Worm (Caenorhabditis elegans) whole organism, L4 larva: ENCODE measurements around the gene F52D2.6.

ENCODE experiments used
- T20F7.1 ChIP-seq: fragments of 200-800 bp; sonication (Bioruptor generic); optimal IDR thresholded peaks from 2 replicates; lab custom pipeline; 2018; ENCODE audit warnings: mild to moderate bottlenecking, missing genetic modification characterization, missing compliant biosample characterization
- Y105C5A.15 ChIP-seq: fragments of 200-800 bp; sonication (Bioruptor generic); IDR thresholded peaks from 2 replicates; pipeline ENCODE4 v1.3.6; 2022; ENCODE audit warnings: missing genetic modification characterization, missing compliant biosample characterization
- aha-1 ChIP-seq: fragments of 150-350 bp; peaks from one replicate; lab custom pipeline; 2014; ENCODE audit warnings: missing biosample characterization, missing genetic modification characterization
- daf-16 ChIP-seq, 3 experiments: sonication (generic microtip); optimal IDR thresholded peaks; 2 replicates each; lab custom pipeline; 2016 to 2017; ENCODE audit warnings: missing genetic modification characterization in 3 of 3, missing genetic modification reagents in 3 of 3, mild to moderate bottlenecking in 2 of 3, missing compliant biosample characterization in 2 of 3, missing biosample characterization in 1 of 3, moderate library complexity in 1 of 3
- dmd-6 ChIP-seq: fragments of 200-800 bp; sonication (Bioruptor generic); IDR thresholded peaks from 2 replicates; pipeline ENCODE4 v1.3.6; 2022; ENCODE audit warnings: missing genetic modification reagents, missing genetic modification characterization, missing compliant biosample characterization
- duxl-1 ChIP-seq: sonication (generic microtip); optimal IDR thresholded peaks from 2 replicates; lab custom pipeline; 2016; ENCODE audit warnings: mild to moderate bottlenecking, missing genetic modification characterization, moderate library complexity, missing compliant biosample characterization; ENCODE audit not compliant: poor library complexity
- dve-1 ChIP-seq: sonication (generic microtip); optimal IDR thresholded peaks from 2 replicates; lab custom pipeline; 2017; ENCODE audit warnings: antibody characterized with exemption, mild to moderate bottlenecking, missing genetic modification characterization, missing compliant biosample characterization; ENCODE audit not compliant: insufficient read depth
- hif-1 ChIP-seq, 2 experiments: sonication (generic microtip); optimal IDR thresholded peaks; 2 replicates each; lab custom pipeline; 2016 to 2017; ENCODE audit warnings: missing compliant biosample characterization in 2 of 2, missing genetic modification characterization in 2 of 2, missing genetic modification reagents in 2 of 2, missing genotype in 2 of 2, mild to moderate bottlenecking in 1 of 2
- hlh-11 ChIP-seq: fragments of 200-800 bp; sonication (Bioruptor generic); optimal IDR thresholded peaks from 2 replicates; lab custom pipeline; 2018; ENCODE audit warnings: mild to moderate bottlenecking, missing genetic modification characterization, missing compliant biosample characterization
- hlh-30 ChIP-seq: sonication (generic microtip); optimal IDR thresholded peaks from 2 replicates; lab custom pipeline; 2017; ENCODE audit warnings: antibody characterized with exemption, mild to moderate bottlenecking, missing genetic modification characterization, missing compliant biosample characterization; ENCODE audit not compliant: insufficient read depth
- lin-1 ChIP-seq: fragments of 200-800 bp; sonication (Bioruptor generic); IDR thresholded peaks from 2 replicates; pipeline ENCODE4 v1.3.6; 2022; ENCODE audit warnings: missing genetic modification reagents, missing genetic modification characterization, missing compliant biosample characterization
- lin-15B ChIP-seq: fragments of 150-350 bp; sonication (generic microtip); optimal IDR thresholded peaks from 3 replicates; lab custom pipeline; 2014; ENCODE audit warnings: missing biosample characterization, missing genetic modification characterization
- lin-39 ChIP-seq: fragments of 150-350 bp; optimal IDR thresholded peaks from 2 replicates; lab custom pipeline; 2014; ENCODE audit warnings: missing biosample characterization, missing genetic modification reagents, missing genetic modification characterization
- lsy-2 ChIP-seq, 2 experiments: fragments of 150-350 bp in 1 of 2; sonication (generic microtip) in 1 of 2; optimal IDR thresholded peaks; 2 replicates each; lab custom pipeline; 2014 to 2017; ENCODE audit warnings: missing biosample characterization in 2 of 2, missing genetic modification characterization in 2 of 2
- mep-1 ChIP-seq: fragments of 150-350 bp; sonication (generic microtip); optimal IDR thresholded peaks from 3 replicates; lab custom pipeline; 2014; ENCODE audit warnings: missing biosample characterization, missing genetic modification characterization
- mes-2 ChIP-seq: sonication (generic microtip); optimal IDR thresholded peaks from 2 replicates; lab custom pipeline; 2016; ENCODE audit warnings: missing genotype, mild to moderate bottlenecking, missing genetic modification characterization, missing compliant biosample characterization; ENCODE audit not compliant: poor library complexity, severe bottlenecking
- nhr-11 ChIP-seq: fragments of 150-350 bp; optimal IDR thresholded peaks from 2 replicates; lab custom pipeline; 2014; ENCODE audit warnings: missing biosample characterization, missing genetic modification characterization
- nhr-237 ChIP-seq: sonication (generic microtip); optimal IDR thresholded peaks from 2 replicates; lab custom pipeline; 2017; ENCODE audit warnings: missing biosample characterization, missing genetic modification characterization
- nhr-28 ChIP-seq: fragments of 150-350 bp; optimal IDR thresholded peaks from 2 replicates; lab custom pipeline; 2014; ENCODE audit warnings: missing biosample characterization, missing genetic modification characterization
- nhr-41 ChIP-seq: fragments of 200-800 bp; sonication (Bioruptor generic); IDR thresholded peaks from 2 replicates; pipeline ENCODE4 v1.3.6; 2022; ENCODE audit warnings: missing genetic modification reagents, missing genetic modification characterization, missing compliant biosample characterization
- nhr-48 ChIP-seq: sonication (generic microtip); optimal IDR thresholded peaks from 2 replicates; lab custom pipeline; 2016; ENCODE audit warnings: mild to moderate bottlenecking, missing genetic modification characterization, missing compliant biosample characterization
- nhr-76 ChIP-seq: fragments of 150-350 bp; optimal IDR thresholded peaks from 2 replicates; lab custom pipeline; 2014; ENCODE audit warnings: missing biosample characterization, missing genetic modification characterization
- nhr-77 ChIP-seq: fragments of 150-350 bp; optimal IDR thresholded peaks from 2 replicates; lab custom pipeline; 2014; ENCODE audit warnings: missing biosample characterization, missing genetic modification characterization
- pha-4 ChIP-seq, 2 experiments: fragments of 150-350 bp in 1 of 2; fragments of 200-800 bp in 1 of 2; sonication (Bioruptor generic) in 1 of 2; IDR thresholded peaks in 1 of 2; optimal IDR thresholded peaks in 1 of 2; 2 replicates each; pipeline versions ENCODE4 v1.3.6 to Lab custom; 2014 to 2022; ENCODE audit warnings: missing genetic modification characterization in 2 of 2, missing genetic modification reagents in 2 of 2, missing biosample characterization in 1 of 2, missing compliant biosample characterization in 1 of 2
- php-3 ChIP-seq: fragments of 200-800 bp; sonication (Bioruptor generic); IDR thresholded peaks from 2 replicates; pipeline ENCODE4 v1.3.6; 2022; ENCODE audit warnings: missing genetic modification reagents, missing genetic modification characterization, missing compliant biosample characterization
- pqm-1 ChIP-seq: sonication (generic microtip); optimal IDR thresholded peaks from 2 replicates; lab custom pipeline; 2017; ENCODE audit warnings: missing biosample characterization, missing genetic modification characterization
- snpc-4 ChIP-seq: fragments of 150-350 bp; optimal IDR thresholded peaks from 2 replicates; lab custom pipeline; 2014; ENCODE audit warnings: missing biosample characterization, missing genetic modification characterization
- spr-1 ChIP-seq: sonication (generic microtip); optimal IDR thresholded peaks from 2 replicates; lab custom pipeline; 2016; ENCODE audit warnings: mild to moderate bottlenecking, missing genetic modification characterization, missing compliant biosample characterization
- tag-97 ChIP-seq: fragments of 200-800 bp; sonication (Bioruptor generic); IDR thresholded peaks from 2 replicates; pipeline ENCODE4 v1.3.6; 2022; ENCODE audit warnings: missing genetic modification characterization, missing compliant biosample characterization
- unc-130 ChIP-seq: sonication (generic microtip); optimal IDR thresholded peaks from 2 replicates; lab custom pipeline; 2016; ENCODE audit warnings: missing genetic modification reagents, missing genetic modification characterization, missing compliant biosample characterization
- unc-62 ChIP-seq, 3 experiments: fragments of 150-350 bp in 1 of 3; sonication (generic microtip); optimal IDR thresholded peaks in 2 of 3; peaks in 1 of 3; 1 replicate in 1 of 3; 2 replicates in 2 of 3; lab custom pipeline; 2014 to 2017; ENCODE audit warnings: missing biosample characterization in 3 of 3, missing genetic modification characterization in 3 of 3, missing genetic modification reagents in 3 of 3, missing genotype in 1 of 3
- zfp-2 ChIP-seq: sonication (generic microtip); optimal IDR thresholded peaks from 2 replicates; lab custom pipeline; 2016; ENCODE audit warnings: mild to moderate bottlenecking, missing genetic modification characterization, missing compliant biosample characterization

The F52D2.6 gene

ce11 chrX:2000517-2000916 is 24.7 kb downstream of the F52D2.6 start:
- TF ChIP-seq unc-62 (GFP tag; optimal IDR thresholded peaks at IDR 0.05 in 1 of 2; lab: Kevin White, UChicago) = peak in 1 of 2 experiments; percentile 78
- TF ChIP-seq unc-62 (tag; optimal IDR thresholded peaks at IDR 0.05; lab: Kevin White, UChicago) = no peak
- peak; percentile 72 for TF ChIP-seq aha-1 (tag; lab: Kevin White, UChicago)
- no peak for TF ChIP-seq unc-130 (GFP tag; lab: Kevin White, UChicago)
- TF ChIP-seq zfp-2 (tag; lab: Kevin White, UChicago) = no peak
- TF ChIP-seq nhr-48 (tag; lab: Kevin White, UChicago) = no peak
- peak; percentile 91 for TF ChIP-seq duxl-1 (tag; lab: Kevin White, UChicago)
- TF ChIP-seq, all 104 proteins: peak for 3

ce11 chrX:2012491-2013201 is 36.9 kb downstream of the F52D2.6 start, which contains the start of gene Y102A11A.9:
Gene Y102A11A.9, plus strand, starts transcription at chrX:2013151.
- TF ChIP-seq spr-1 (no peak), nhr-76 (tag; lab: Kevin White, UChicago) (no peak), tag-97 (no peak), snpc-4 (no peak), pha-4 (GFP tag; IDR thresholded peaks at IDR 0.05; lab: Robert Waterston, UW) (no peak), pha-4 (tag; optimal IDR thresholded peaks at IDR 0.05; lab: Kevin White, UChicago) (no peak), aha-1 (tag; lab: Kevin White, UChicago) (peak; percentile 29)

- peak; percentile 1 for TF ChIP-seq nhr-11 (tag; lab: Kevin White, UChicago)
- no peak for TF ChIP-seq Y105C5A.15 (GFP tag; lab: Robert Waterston, UW)
Observed at ce11 chrX:2013912-2014311, 38.1 kb downstream of the F52D2.6 start.

ce11 chrX:2014521-2014920 is 38.7 kb downstream of the F52D2.6 start:
- peak in 1 of 2 experiments; percentile 43 for TF ChIP-seq daf-16 (GFP tag; optimal IDR thresholded peaks at IDR 0.05; lab: Kevin White, UChicago)
- TF ChIP-seq daf-16 (tag; optimal IDR thresholded peaks at IDR 0.05; lab: Kevin White, UChicago) = peak; percentile 51
- peak; percentile 86 for TF ChIP-seq aha-1 (tag; lab: Kevin White, UChicago)
- TF ChIP-seq unc-62 (GFP tag; optimal IDR thresholded peaks at IDR 0.05 in 1 of 2; lab: Kevin White, UChicago) = peak in 1 of 2 experiments; percentile 89
- TF ChIP-seq unc-62 (tag; optimal IDR thresholded peaks at IDR 0.05; lab: Kevin White, UChicago) = no peak
- TF ChIP-seq lin-1 (GFP tag; lab: Robert Waterston, UW) = peak; percentile 69; the same call in 1 of the 2 replicates
- TF ChIP-seq php-3 (GFP tag; lab: Robert Waterston, UW) = peak; percentile 76
- no peak for TF ChIP-seq unc-130 (GFP tag; lab: Kevin White, UChicago)
- TF ChIP-seq hlh-11 = peak; percentile 77
- TF ChIP-seq lin-39 (tag; lab: Kevin White, UChicago) = no peak
- peak in 1 of 2 experiments; percentile 18 for TF ChIP-seq lsy-2 (tag; optimal IDR thresholded peaks at IDR 0.05; lab: Kevin White, UChicago)
- peak; percentile 50 for TF ChIP-seq nhr-48 (tag; lab: Kevin White, UChicago)
- no peak for TF ChIP-seq snpc-4
- peak; percentile 20 for TF ChIP-seq mes-2 (tag; lab: Kevin White, UChicago)
- peak; percentile 24 for TF ChIP-seq mep-1 (tag; lab: Kevin White, UChicago)
- peak; percentile 80 for TF ChIP-seq pqm-1
- peak; percentile 80 for TF ChIP-seq nhr-28 (tag; lab: Kevin White, UChicago)
- peak; percentile 41 for TF ChIP-seq nhr-77 (tag; lab: Kevin White, UChicago)
- no peak for TF ChIP-seq T20F7.1 (GFP tag; lab: Kevin White, UChicago)
- peak; percentile 24 for TF ChIP-seq hlh-30 (tag; lab: Kevin White, UChicago)
- TF ChIP-seq lin-15B (tag; lab: Kevin White, UChicago) = no peak
- no peak for TF ChIP-seq nhr-237 (tag; lab: Kevin White, UChicago)
- peak; percentile 87 for TF ChIP-seq dmd-6
- peak in 1 of 2 experiments; percentile 17 for TF ChIP-seq hif-1 (tag; optimal IDR thresholded peaks at IDR 0.05; lab: Kevin White, UChicago)
- TF ChIP-seq dve-1 (tag; lab: Kevin White, UChicago) = peak; percentile 80
- TF ChIP-seq nhr-41 (GFP tag; lab: Robert Waterston, UW) = no peak
